Fruit fly (Drosophila melanogaster) whole organism, embryonic: ENCODE data around the gene CG43131.

Source experiments
- Asciz ChIP-seq: fragments of 200-800 bp; sonication (Bioruptor generic); optimal IDR thresholded peaks from 2 replicates; lab custom pipeline; 2017; ENCODE audit warnings: missing biosample characterization, mild to moderate bottlenecking, missing genetic modification characterization, missing genetic modification reagents
- Atf3 ChIP-seq: fragments of 200-800 bp; sonication (Bioruptor generic); optimal IDR thresholded peaks from 3 replicates; lab custom pipeline; 2016; ENCODE audit warnings: missing biosample characterization, missing genetic modification characterization
- CG10654 ChIP-seq: fragments of 200-800 bp; sonication (Bioruptor generic); optimal IDR thresholded peaks from 2 replicates; lab custom pipeline; 2016; ENCODE audit warnings: missing biosample characterization, missing genetic modification characterization
- CG11093 ChIP-seq: fragments of 200-800 bp; sonication (Bioruptor generic); IDR thresholded peaks from 3 replicates; pipeline ENCODE4 v1.3.6; 2022; ENCODE audit warnings: missing biosample characterization, missing genetic modification characterization
- CG11723 ChIP-seq: fragments of 200-800 bp; sonication (Bioruptor generic); optimal IDR thresholded peaks from 2 replicates; lab custom pipeline; 2017; ENCODE audit warnings: missing biosample characterization, mild to moderate bottlenecking, missing genetic modification characterization
- CG12391 ChIP-seq: fragments of 200-800 bp; sonication (Bioruptor generic); optimal IDR thresholded peaks from 3 replicates; lab custom pipeline; 2018; ENCODE audit warnings: missing biosample characterization, mild to moderate bottlenecking, missing genetic modification characterization, moderate library complexity
- CG13775 ChIP-seq: fragments of 200-800 bp; sonication (Bioruptor generic); optimal IDR thresholded peaks from 3 replicates; lab custom pipeline; 2017; ENCODE audit warnings: missing biosample characterization, mild to moderate bottlenecking, missing genetic modification characterization
- CG13894 ChIP-seq: fragments of 200-800 bp; sonication (Bioruptor generic); optimal IDR thresholded peaks from 3 replicates; lab custom pipeline; 2018; ENCODE audit warnings: missing biosample characterization, mild to moderate bottlenecking, missing genetic modification characterization, moderate library complexity
- CG14710 ChIP-seq: fragments of 200-800 bp; sonication (Bioruptor generic); optimal IDR thresholded peaks from 3 replicates; lab custom pipeline; 2019; ENCODE audit warnings: missing biosample characterization, mild to moderate bottlenecking, missing genetic modification characterization, moderate library complexity
- CG14965 ChIP-seq: fragments of 200-800 bp; sonication (Bioruptor generic); optimal IDR thresholded peaks from 2 replicates; lab custom pipeline; 2016; ENCODE audit warnings: missing biosample characterization, missing genetic modification characterization, borderline replicate concordance
- CG1529 ChIP-seq: fragments of 200-800 bp; sonication (Bioruptor generic); optimal IDR thresholded peaks from 3 replicates; lab custom pipeline; 2018; ENCODE audit warnings: missing biosample characterization, missing genetic modification characterization
- CG16779 ChIP-seq: fragments of 200-800 bp; sonication (Bioruptor generic); IDR thresholded peaks from 2 replicates; pipeline ENCODE4 v1.3.6; 2022; ENCODE audit warnings: missing biosample characterization, missing genetic modification characterization
- CG2199 ChIP-seq: fragments of 200-800 bp; sonication (Bioruptor generic); IDR thresholded peaks from 3 replicates; pipeline ENCODE4 v1.3.6; 2022; ENCODE audit warnings: missing biosample characterization, missing genetic modification characterization
- CG30403 ChIP-seq: fragments of 200-800 bp; sonication (Bioruptor generic); optimal IDR thresholded peaks from 3 replicates; lab custom pipeline; 2016; ENCODE audit warnings: missing biosample characterization, missing genetic modification characterization
- CG33213 ChIP-seq: fragments of 200-800 bp; sonication (Bioruptor generic); optimal IDR thresholded peaks from 3 replicates; lab custom pipeline; 2016; ENCODE audit warnings: missing biosample characterization, missing genetic modification characterization
- CG4360 ChIP-seq: fragments of 200-800 bp; sonication (Bioruptor generic); IDR thresholded peaks from 2 replicates; pipeline ENCODE4 v1.3.6; 2022; ENCODE audit warnings: missing biosample characterization, missing genetic modification characterization
- CG6791 ChIP-seq: fragments of 200-800 bp; sonication (Bioruptor generic); IDR thresholded peaks from 3 replicates; pipeline ENCODE4 v1.3.6; 2022; ENCODE audit warnings: missing biosample characterization, missing genetic modification characterization; ENCODE audit not compliant: partially characterized antibody
- CG7963 ChIP-seq: fragments of 200-800 bp; sonication (Bioruptor generic); IDR thresholded peaks from 3 replicates; pipeline ENCODE4 v1.3.6; 2022; ENCODE audit warnings: missing biosample characterization, missing genetic modification characterization; ENCODE audit not compliant: partially characterized antibody
- CG8388 ChIP-seq: fragments of 200-800 bp; sonication (Bioruptor generic); optimal IDR thresholded peaks from 2 replicates; lab custom pipeline; 2019; ENCODE audit warnings: missing biosample characterization, mild to moderate bottlenecking, missing genetic modification characterization, moderate library complexity
- CG8944 ChIP-seq: fragments of 200-800 bp; sonication (Bioruptor generic); optimal IDR thresholded peaks from 3 replicates; lab custom pipeline; 2016; ENCODE audit warnings: missing biosample characterization, missing genetic modification characterization
- CG9437 ChIP-seq: fragments of 200-800 bp; sonication (Bioruptor generic); optimal IDR thresholded peaks from 2 replicates; lab custom pipeline; 2018; ENCODE audit warnings: missing biosample characterization, mild to moderate bottlenecking, missing genetic modification characterization
- CG9727 ChIP-seq: fragments of 200-800 bp; sonication (Bioruptor generic); optimal IDR thresholded peaks from 3 replicates; lab custom pipeline; 2017; ENCODE audit warnings: missing biosample characterization, mild to moderate bottlenecking, missing genetic modification characterization
- CG9797 ChIP-seq: fragments of 200-800 bp; sonication (Bioruptor generic); optimal IDR thresholded peaks from 3 replicates; lab custom pipeline; 2018; ENCODE audit warnings: missing biosample characterization, mild to moderate bottlenecking, missing genetic modification characterization
- Deaf1 ChIP-seq: fragments of 200-800 bp; optimal IDR thresholded peaks from 3 replicates; lab custom pipeline; 2019; ENCODE audit warnings: missing biosample characterization, mild to moderate bottlenecking, missing genetic modification characterization, moderate library complexity
- Dip3 ChIP-seq: fragments of 200-800 bp; sonication (Bioruptor generic); optimal IDR thresholded peaks from 3 replicates; lab custom pipeline; 2016; ENCODE audit warnings: missing biosample characterization, missing genetic modification characterization
- Doc2 ChIP-seq: fragments of 200-800 bp; sonication (Bioruptor generic); IDR thresholded peaks from 2 replicates; pipeline ENCODE4 v1.3.6; 2022; ENCODE audit warnings: missing biosample characterization, missing genetic modification characterization
- Dref ChIP-seq: fragments of 200-800 bp; sonication (Bioruptor generic); IDR thresholded peaks from 2 replicates; pipeline ENCODE4 v1.3.6; 2022; ENCODE audit warnings: missing biosample characterization, missing genetic modification characterization
- Elba2 ChIP-seq: fragments of 200-800 bp; sonication (Bioruptor generic); optimal IDR thresholded peaks from 3 replicates; lab custom pipeline; 2016; ENCODE audit warnings: missing biosample characterization, missing genetic modification characterization
- Gsc ChIP-seq: fragments of 200-800 bp; sonication (Bioruptor generic); IDR thresholded peaks from 2 replicates; pipeline ENCODE4 v1.3.6; 2022; ENCODE audit warnings: missing biosample characterization, missing genetic modification characterization
- H15 ChIP-seq: fragments of 200-800 bp; sonication (Bioruptor generic); IDR thresholded peaks from 3 replicates; pipeline ENCODE4 v1.3.6; 2022; ENCODE audit warnings: missing biosample characterization, missing genetic modification characterization
- Rx ChIP-seq: fragments of 200-800 bp; sonication (Bioruptor generic); IDR thresholded peaks from 2 replicates; pipeline ENCODE4 v1.3.6; 2022; ENCODE audit warnings: missing biosample characterization, missing genetic modification characterization
- Six4 ChIP-seq: fragments of 200-800 bp; sonication (Bioruptor generic); optimal IDR thresholded peaks from 2 replicates; lab custom pipeline; 2016; ENCODE audit warnings: missing biosample characterization, missing genetic modification characterization
- Sox100B ChIP-seq: fragments of 200-800 bp; sonication (Bioruptor generic); optimal IDR thresholded peaks from 3 replicates; lab custom pipeline; 2018; ENCODE audit warnings: missing biosample characterization, mild to moderate bottlenecking, missing genetic modification characterization
- YL-1 ChIP-seq: fragments of 200-800 bp; sonication (Bioruptor generic); optimal IDR thresholded peaks from 3 replicates; lab custom pipeline; 2017; ENCODE audit warnings: missing biosample characterization, mild to moderate bottlenecking, missing genetic modification characterization
- abd-A ChIP-seq: fragments of 200-800 bp; sonication (Bioruptor generic); optimal IDR thresholded peaks from 3 replicates; lab custom pipeline; 2019; ENCODE audit warnings: missing biosample characterization, mild to moderate bottlenecking, missing genetic modification characterization, moderate library complexity
- btn ChIP-seq: fragments of 200-800 bp; sonication (Bioruptor generic); optimal IDR thresholded peaks from 2 replicates; lab custom pipeline; 2016; ENCODE audit warnings: missing biosample characterization, missing genetic modification characterization
- dmrt99B ChIP-seq: fragments of 200-800 bp; sonication (Bioruptor generic); optimal IDR thresholded peaks from 2 replicates; lab custom pipeline; 2018; ENCODE audit warnings: missing biosample characterization, mild to moderate bottlenecking, missing genetic modification characterization, moderate library complexity
- gcm ChIP-seq: fragments of 200-800 bp; sonication (Bioruptor generic); optimal IDR thresholded peaks from 2 replicates; lab custom pipeline; 2019; ENCODE audit warnings: missing biosample characterization, mild to moderate bottlenecking, missing genetic modification characterization, moderate library complexity
- gcm2 ChIP-seq: fragments of 200-800 bp; sonication (Bioruptor generic); optimal IDR thresholded peaks from 2 replicates; lab custom pipeline; 2016; ENCODE audit warnings: missing biosample characterization, missing genetic modification characterization
- hbn ChIP-seq: fragments of 200-800 bp; sonication (Bioruptor generic); IDR thresholded peaks from 2 replicates; pipeline ENCODE4 v1.3.6; 2022; ENCODE audit warnings: missing biosample characterization, missing genetic modification characterization; ENCODE audit not compliant: partially characterized antibody
- lilli ChIP-seq: fragments of 200-800 bp; sonication (Bioruptor generic); optimal IDR thresholded peaks from 3 replicates; lab custom pipeline; 2016; ENCODE audit warnings: missing biosample characterization, missing genetic modification characterization
- org-1 ChIP-seq: fragments of 200-800 bp; sonication (Bioruptor generic); optimal IDR thresholded peaks from 2 replicates; lab custom pipeline; 2017; ENCODE audit warnings: missing biosample characterization, missing genetic modification characterization
- phol ChIP-seq: fragments of 200-800 bp; sonication (Bioruptor generic); optimal IDR thresholded peaks from 3 replicates; lab custom pipeline; 2018; ENCODE audit warnings: missing biosample characterization, mild to moderate bottlenecking, missing genetic modification characterization, moderate library complexity
- pzg ChIP-seq: fragments of 200-800 bp; sonication (Bioruptor generic); optimal IDR thresholded peaks from 3 replicates; lab custom pipeline; 2018; ENCODE audit warnings: missing biosample characterization, mild to moderate bottlenecking, missing genetic modification characterization, moderate library complexity
- ranshi ChIP-seq: fragments of 200-800 bp; sonication (Bioruptor generic); IDR thresholded peaks from 2 replicates; pipeline ENCODE4 v1.3.6; 2022; ENCODE audit warnings: missing biosample characterization, missing genetic modification characterization
- ssp ChIP-seq: fragments of 200-800 bp; sonication (Bioruptor generic); IDR thresholded peaks from 2 replicates; pipeline ENCODE4 v1.3.6; 2022; ENCODE audit warnings: missing biosample characterization, missing genetic modification characterization
- tap ChIP-seq: fragments of 200-800 bp; optimal IDR thresholded peaks from 3 replicates; lab custom pipeline; 2019; ENCODE audit warnings: missing biosample characterization, mild to moderate bottlenecking, missing genetic modification characterization, moderate library complexity
- tin ChIP-seq: fragments of 200-800 bp; sonication (Bioruptor generic); optimal IDR thresholded peaks from 3 replicates; lab custom pipeline; 2016; ENCODE audit warnings: missing biosample characterization, missing genetic modification characterization
- tll ChIP-seq, 2 experiments: fragments of 200-800 bp in 1 of 2; fragments of >200 bp in 1 of 2; sonication (Bioruptor generic) in 1 of 2; optimal IDR thresholded peaks; 2 replicates each; lab custom pipeline; 2017 to 2019; ENCODE audit warnings: missing biosample characterization in 2 of 2, missing genetic modification characterization in 2 of 2, mild to moderate bottlenecking in 1 of 2, moderate library complexity in 1 of 2
- tx ChIP-seq: fragments of 200-800 bp; sonication (Bioruptor generic); optimal IDR thresholded peaks from 2 replicates; lab custom pipeline; 2016; ENCODE audit warnings: missing biosample characterization, missing genetic modification characterization

CG43131 gene

DNA sequence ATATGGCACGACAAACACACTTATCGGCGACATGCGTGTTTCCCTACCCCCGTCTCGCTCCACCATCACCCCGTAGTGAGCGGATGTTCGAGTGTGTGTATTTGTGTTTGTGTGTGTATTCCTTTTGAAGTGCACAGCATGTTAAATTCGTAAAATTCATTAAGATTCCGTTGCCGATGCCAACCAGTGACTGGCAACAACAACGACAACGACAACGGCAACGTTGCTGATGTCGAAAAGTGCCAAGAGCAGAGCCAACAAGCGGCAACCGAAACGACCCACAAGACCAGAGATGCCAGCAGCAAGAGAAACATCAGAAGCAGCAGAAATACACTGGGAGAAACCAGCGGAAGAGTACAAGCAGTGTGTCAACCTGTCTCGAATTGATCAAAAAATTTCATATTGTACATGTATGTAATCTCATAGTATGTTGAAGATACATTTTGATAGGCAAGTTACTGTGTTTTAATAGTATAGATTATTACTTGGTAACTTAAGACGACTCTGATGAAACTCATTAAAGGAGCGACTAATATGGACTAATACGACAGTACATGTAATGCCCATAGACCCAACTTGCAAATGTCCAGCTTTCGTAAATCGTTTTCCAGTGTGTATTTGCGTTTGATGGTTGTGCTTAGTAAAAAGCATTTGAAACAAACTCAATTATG lies 48.2 kb downstream of the CG43131 start (continued):
- peak; percentile 23 for TF ChIP-seq lilli (GFP tag; lab: Kevin White, UChicago)
- no peak for TF ChIP-seq abd-A (tag; lab: Kevin White, UChicago)
- no peak for TF ChIP-seq Doc2 (GFP tag; lab: Robert Waterston, UW)
- TF ChIP-seq CG33213 (GFP tag; lab: Kevin White, UChicago), result no peak
- TF ChIP-seq CG9727, result peak; percentile 63
- TF ChIP-seq Dip3, result no peak
- TF ChIP-seq tx, result no peak
- TF ChIP-seq CG12391, result peak; percentile 52
- TF ChIP-seq CG10654 (GFP tag; lab: Kevin White, UChicago), result peak; percentile 15
- TF ChIP-seq Rx (GFP tag; lab: Robert Waterston, UW), result 0 out of 2 replicates have a peak, but pooled peaks have one; percentile 28
- no peak for TF ChIP-seq CG11093 (GFP tag; lab: Robert Waterston, UW)
- no peak for TF ChIP-seq hbn (GFP tag; lab: Robert Waterston, UW)
- TF ChIP-seq CG8944 (GFP tag; lab: Kevin White, UChicago), result no peak
- TF ChIP-seq CG6791 (GFP tag; lab: Robert Waterston, UW), result no peak
- TF ChIP-seq CG2199, result peak; percentile 67; the same call in 1 of the 3 replicates
- no peak for TF ChIP-seq gcm2 (GFP tag; lab: Kevin White, UChicago)
- TF ChIP-seq CG13775 (GFP tag; lab: Kevin White, UChicago), result no peak
- no peak for TF ChIP-seq Elba2 (GFP tag; lab: Kevin White, UChicago)
- TF ChIP-seq CG30403 (GFP tag; lab: Kevin White, UChicago), result peak; percentile 61
- TF ChIP-seq CG4360 (GFP tag; lab: Robert Waterston, UW), result peak; percentile 87
- TF ChIP-seq Dref (GFP tag; lab: Robert Waterston, UW), result no peak
- no peak for TF ChIP-seq ranshi (GFP tag; lab: Robert Waterston, UW)
- TF ChIP-seq btn (GFP tag; lab: Kevin White, UChicago), result no peak
- TF ChIP-seq Asciz (GFP tag; lab: Kevin White, UChicago), result peak; percentile 66
- TF ChIP-seq YL-1 (GFP tag; lab: Kevin White, UChicago), result no peak
- TF ChIP-seq CG11723 (GFP tag; lab: Kevin White, UChicago), result peak; percentile 13
- TF ChIP-seq CG14965 (GFP tag; lab: Kevin White, UChicago), result no peak
- no peak for TF ChIP-seq CG7963 (GFP tag; lab: Robert Waterston, UW)
- TF ChIP-seq CG16779 (GFP tag; lab: Robert Waterston, UW), result no peak
- peak; percentile 2 for TF ChIP-seq tin (GFP tag; lab: Kevin White, UChicago)
- no peak for TF ChIP-seq tll (GFP tag; optimal IDR thresholded peaks at IDR 0.05; lab: Kevin White, UChicago)
- TF ChIP-seq dmrt99B (tag; lab: Kevin White, UChicago), result peak; percentile 66
- no peak for TF ChIP-seq CG9437
- TF ChIP-seq pzg (GFP tag; lab: Kevin White, UChicago), result no peak
- TF ChIP-seq Sox100B, result peak; percentile 34
- no peak for TF ChIP-seq tap
- TF ChIP-seq gcm (GFP tag; lab: Kevin White, UChicago), result peak; percentile 42
- no peak for TF ChIP-seq Deaf1 (tag; lab: Kevin White, UChicago)
- TF ChIP-seq org-1 (GFP tag; lab: Kevin White, UChicago), result peak; percentile 31
- no peak for TF ChIP-seq Gsc (GFP tag; lab: Robert Waterston, UW)
- no peak for TF ChIP-seq ssp
- TF ChIP-seq CG9797 (GFP tag; lab: Kevin White, UChicago), result no peak
- no peak for TF ChIP-seq Atf3 (GFP tag; lab: Kevin White, UChicago)
- no peak for TF ChIP-seq CG1529 (GFP tag; lab: Kevin White, UChicago)
- TF ChIP-seq CG14710 (tag; lab: Kevin White, UChicago), result peak; percentile 55
- peak; percentile 68 for TF ChIP-seq phol (tag; lab: Kevin White, UChicago)
- TF ChIP-seq Six4 (GFP tag; lab: Kevin White, UChicago), result no peak
- TF ChIP-seq CG8388 (GFP tag; lab: Kevin White, UChicago), result peak; percentile 37
- TF ChIP-seq CG13894 (tag; lab: Kevin White, UChicago), result no peak
- no peak for TF ChIP-seq H15 (GFP tag; lab: Robert Waterston, UW)
